Fruit fly (Drosophila melanogaster): ENCODE data around the gene Mob2.

DNA sequence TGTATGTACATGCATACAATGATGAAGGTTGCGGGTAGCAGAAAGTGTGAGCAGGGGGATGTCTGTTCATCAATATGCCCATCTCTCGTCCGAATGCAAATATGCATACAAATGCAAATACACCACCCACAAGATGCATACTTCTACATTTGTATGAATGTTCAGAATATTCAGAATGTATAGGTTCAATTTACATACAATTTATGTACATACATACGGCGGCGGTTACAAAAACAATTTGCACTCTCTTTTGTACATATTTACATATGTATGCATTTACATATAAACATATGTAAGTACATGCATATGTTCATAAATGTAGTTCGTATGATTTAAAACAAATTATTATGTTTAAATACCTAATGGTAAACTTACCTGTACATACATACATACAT, 70.2 kb downstream of the Mob2 start:
- TF ChIP-seq psq (optimal IDR thresholded peaks at IDR 0.05) (no peak), Dll (optimal IDR thresholded peaks at IDR 0.05) (no peak), EcR (GFP tag; optimal IDR thresholded peaks at IDR 0.05) (no peak), usp (GFP tag; optimal IDR thresholded peaks at IDR 0.05) (no peak), CG8478 (optimal IDR thresholded peaks at IDR 0.05) (no peak), pan (optimal IDR thresholded peaks at IDR 0.05) (no peak)

All from whole organism.